Worm (Caenorhabditis elegans): Measurements from ENCODE around the gene aagr-2.
"Not testable (repeated sequence)": the region's sequence is repeated elsewhere in the genome, so short reads cannot be mapped to it uniquely, and the experiment has no call there.

Gene aagr-2

ce11 chrII:4924729-4925128 lies 319 bp downstream of the aagr-2 start:
- TF ChIP-seq nhr-25 (tag; optimal IDR thresholded peaks at IDR 0.05), result no peak
- TF ChIP-seq jun-1 (tag; optimal IDR thresholded peaks at IDR 0.05), result no peak
- no peak for TF ChIP-seq mdl-1 (tag; optimal IDR thresholded peaks at IDR 0.05)
- TF ChIP-seq ceh-9 (tag; optimal IDR thresholded peaks at IDR 0.05), result no peak
- TF ChIP-seq pha-4 (tag; optimal IDR thresholded peaks at IDR 0.05), result no peak

ce11 chrII:4920608-4921007 lies 4.4 kb downstream of the aagr-2 start:
- TF ChIP-seq ama-1 (optimal IDR thresholded peaks at IDR 0.05) (no peak), egl-27 (tag; optimal IDR thresholded peaks at IDR 0.05) (no peak), elt-2 (tag; optimal IDR thresholded peaks at IDR 0.05) (peak; percentile 80), aly-2 (tag; optimal IDR thresholded peaks at IDR 0.05) (no peak), nhr-43 (tag; optimal IDR thresholded peaks at IDR 0.05; ENCODE audit: poor library complexity, severe bottlenecking) (no peak), egl-5 (tag; optimal IDR thresholded peaks at IDR 0.05) (no peak), nhr-25 (tag; optimal IDR thresholded peaks at IDR 0.05) (peak; percentile 11), pqm-1 (tag; optimal IDR thresholded peaks at IDR 0.05) (peak; percentile 32)

ce11 chrII:4918501-4919021 lies 6.5 kb downstream of the aagr-2 start:
- TF ChIP-seq ceh-28 (tag; optimal IDR thresholded peaks at IDR 0.05) (no peak), nhr-25 (tag; optimal IDR thresholded peaks at IDR 0.05) (peak; percentile 32)

- TF ChIP-seq lin-39, aly-2, fos-1 (tag; optimal IDR thresholded peaks at IDR 0.05): not testable (repeated sequence)
Observed at ce11 chrII:4916462-4916861, 8.6 kb downstream of the aagr-2 start, which contains the start of gene msp-31. Gene msp-31, minus strand, starts transcription at chrII:4916562.

- TF ChIP-seq nhr-23 (tag; optimal IDR thresholded peaks at IDR 0.05), result no peak
- no peak for TF ChIP-seq pqm-1 (tag; optimal IDR thresholded peaks at IDR 0.05)
- TF ChIP-seq fkh-10 (GFP tag; optimal IDR thresholded peaks at IDR 0.05), result no peak
- TF ChIP-seq fkh-2 (tag; optimal IDR thresholded peaks at IDR 0.05), result no peak
- no peak for TF ChIP-seq tbx-2 (tag; optimal IDR thresholded peaks at IDR 0.05)
- TF ChIP-seq ceh-9 (tag; optimal IDR thresholded peaks at IDR 0.05), result no peak
- no peak for TF ChIP-seq mdl-1 (tag; optimal IDR thresholded peaks at IDR 0.05)
Observed at ce11 chrII:4915572-4915971, 9.5 kb downstream of the aagr-2 start.

ce11 chrII:4914214-4914613 lies 10.8 kb downstream of the aagr-2 start, which contains the start of gene R05F9.11:
Gene R05F9.11, minus strand, starts transcription at chrII:4914218.
- peak; percentile 13 for TF ChIP-seq elt-2 (tag; optimal IDR thresholded peaks at IDR 0.05)
- TF ChIP-seq mdl-1 (tag; optimal IDR thresholded peaks at IDR 0.05), result no peak

- peak; percentile 48 for TF ChIP-seq nfya-1 (tag; optimal IDR thresholded peaks at IDR 0.05; ENCODE audit: insufficient read depth)
- TF ChIP-seq nhr-12 (tag; optimal IDR thresholded peaks at IDR 0.05), result no peak
- peak; percentile 25 for TF ChIP-seq lin-39 (tag; optimal IDR thresholded peaks at IDR 0.05)
- no peak for TF ChIP-seq snpc-4 (tag; optimal IDR thresholded peaks at IDR 0.05)
- peak; percentile 22 for TF ChIP-seq elt-2 (tag; optimal IDR thresholded peaks at IDR 0.05)
- no peak for TF ChIP-seq ceh-9 (tag; optimal IDR thresholded peaks at IDR 0.05)
- TF ChIP-seq egl-5 (tag; optimal IDR thresholded peaks at IDR 0.05), result peak; percentile 88
- peak; percentile 26 for TF ChIP-seq nhr-23 (tag; optimal IDR thresholded peaks at IDR 0.05)
- no peak for TF ChIP-seq nhr-237 (tag; optimal IDR thresholded peaks at IDR 0.05)
- peak; percentile 5 for TF ChIP-seq tbx-2 (tag; optimal IDR thresholded peaks at IDR 0.05)
- TF ChIP-seq jun-1 (tag; optimal IDR thresholded peaks at IDR 0.05), result no peak
- peak; percentile 93 for TF ChIP-seq skn-1 (tag; optimal IDR thresholded peaks at IDR 0.05)
- no peak for TF ChIP-seq fkh-10 (GFP tag; optimal IDR thresholded peaks at IDR 0.05)
- no peak for TF ChIP-seq egl-27 (tag; optimal IDR thresholded peaks at IDR 0.05)
Observed at ce11 chrII:4908160-4908559, 16.9 kb downstream of the aagr-2 start.

ce11 chrII:4905883-4906282 lies 19.2 kb downstream of the aagr-2 start:
- TF ChIP-seq ceh-82 (tag; optimal IDR thresholded peaks at IDR 0.05) (no peak), egl-5 (tag; optimal IDR thresholded peaks at IDR 0.05) (no peak), nhr-237 (tag; optimal IDR thresholded peaks at IDR 0.05) (no peak), elt-1 (tag; optimal IDR thresholded peaks at IDR 0.05) (no peak), eor-1 (tag; optimal IDR thresholded peaks at IDR 0.05) (no peak), sea-2 (GFP tag; optimal IDR thresholded peaks at IDR 0.05) (no peak), ztf-11 (tag; optimal IDR thresholded peaks at IDR 0.05) (no peak), nhr-12 (tag; optimal IDR thresholded peaks at IDR 0.05) (no peak), mdl-1 (tag; optimal IDR thresholded peaks at IDR 0.05) (no peak), daf-12 (tag; optimal IDR thresholded peaks at IDR 0.05) (no peak)
